Fruit fly (Drosophila melanogaster) whole organism, prepupa: ENCODE results near the gene CG17097.

ENCODE experiments used
- CG31627 ChIP-seq: fragments of 200-800 bp; sonication (Bioruptor generic); optimal IDR thresholded peaks from 3 replicates; lab custom pipeline; 2016; ENCODE audit warnings: missing biosample characterization, missing genetic modification characterization
- CG6854 ChIP-seq: fragments of 200-800 bp; sonication (Bioruptor generic); optimal IDR thresholded peaks from 2 replicates; lab custom pipeline; 2017; ENCODE audit warnings: missing biosample characterization, mild to moderate bottlenecking, missing genetic modification characterization
- CG8319 ChIP-seq: fragments of 200-800 bp; sonication (Bioruptor generic); optimal IDR thresholded peaks from 3 replicates; lab custom pipeline; 2016; ENCODE audit warnings: missing biosample characterization, missing genetic modification characterization
- fkh ChIP-seq: fragments of 200-800 bp; sonication (Bioruptor generic); optimal IDR thresholded peaks from 3 replicates; lab custom pipeline; 2017; ENCODE audit warnings: missing biosample characterization, mild to moderate bottlenecking, missing genetic modification characterization, moderate library complexity

- TF ChIP-seq CG6854 (GFP tag; lab: Kevin White, UChicago), result no peak
- TF ChIP-seq CG31627 (GFP tag; lab: Kevin White, UChicago), result no peak
- TF ChIP-seq CG8319, result no peak
- no peak for TF ChIP-seq fkh (GFP tag; lab: Kevin White, UChicago)
Measured at dm6 chr2L:10646115-10646514, at the start of gene CG17097.
